Worm (Caenorhabditis elegans): ENCODE data around the gene air-1.

air-1 gene

DNA sequence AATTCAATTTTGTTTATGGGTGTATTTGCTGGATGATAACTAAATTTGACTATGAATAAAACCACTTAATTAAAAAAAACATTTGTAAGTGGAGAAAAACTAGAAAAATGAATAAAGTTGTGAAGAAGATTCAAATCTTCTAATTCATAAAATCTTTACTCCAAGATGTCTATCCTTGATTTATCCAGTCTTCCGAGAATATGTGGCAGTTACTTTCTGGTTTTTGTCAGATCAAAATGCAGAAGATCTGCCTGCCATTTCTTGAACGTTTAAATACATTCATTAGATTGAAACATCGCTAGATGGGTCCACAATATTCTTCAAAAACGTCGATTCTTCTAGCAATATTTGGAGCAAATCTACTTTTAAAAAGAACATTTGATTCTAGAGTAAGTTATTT lies 35.6 kb upstream of the air-1 start, which contains the start of gene F20D6.2:
Gene F20D6.2 (plus strand): TSS at position 301 of the 400 bp plus-strand sequence.
- no peak for TF ChIP-seq lsy-2 (tag; optimal IDR thresholded peaks at IDR 0.05)
- no peak for TF ChIP-seq nhr-237 (tag; optimal IDR thresholded peaks at IDR 0.05)
- no peak for TF ChIP-seq snpc-4 (tag; optimal IDR thresholded peaks at IDR 0.05)
- no peak for TF ChIP-seq ceh-39 (tag; optimal IDR thresholded peaks at IDR 0.05)
- TF ChIP-seq lin-32 (GFP tag; optimal IDR thresholded peaks at IDR 0.05), result no peak
- TF ChIP-seq ces-1 (GFP tag; optimal IDR thresholded peaks at IDR 0.05), result no peak
- no peak for TF ChIP-seq ztf-11 (tag; optimal IDR thresholded peaks at IDR 0.05)
- no peak for TF ChIP-seq nhr-28 (tag; optimal IDR thresholded peaks at IDR 0.05)
- no peak for TF ChIP-seq mls-2 (tag; optimal IDR thresholded peaks at IDR 0.05)
- no peak for TF ChIP-seq drap-1 (GFP tag; optimal IDR thresholded peaks at IDR 0.05)
- TF ChIP-seq flh-1 (GFP tag; optimal IDR thresholded peaks at IDR 0.05), result no peak
- TF ChIP-seq unc-62 (GFP tag; optimal IDR thresholded peaks at IDR 0.05), result no peak

- TF ChIP-seq nhr-12 (tag; optimal IDR thresholded peaks at IDR 0.05), result no peak
- no peak for TF ChIP-seq lin-32 (GFP tag; optimal IDR thresholded peaks at IDR 0.05)
- TF ChIP-seq sptf-1 (tag; optimal IDR thresholded peaks at IDR 0.05), result no peak
- no peak for TF ChIP-seq unc-120 (tag; optimal IDR thresholded peaks at IDR 0.05; ENCODE audit: poor library complexity, severe bottlenecking)
- TF ChIP-seq pha-4 (tag; optimal IDR thresholded peaks at IDR 0.05), result no peak
- no peak for TF ChIP-seq lsy-2 (tag; optimal IDR thresholded peaks at IDR 0.05)
- TF ChIP-seq M03D4.4 (tag; optimal IDR thresholded peaks at IDR 0.05), result no peak
- no peak for TF ChIP-seq elt-3 (tag; optimal IDR thresholded peaks at IDR 0.05)
- no peak for TF ChIP-seq sem-2 (GFP tag; optimal IDR thresholded peaks at IDR 0.05)
- no peak for TF ChIP-seq drap-1 (GFP tag; optimal IDR thresholded peaks at IDR 0.05)
- no peak for TF ChIP-seq elt-1 (tag; optimal IDR thresholded peaks at IDR 0.05; ENCODE audit: borderline replicate concordance, insufficient read depth)
- no peak for TF ChIP-seq mls-2 (tag; optimal IDR thresholded peaks at IDR 0.05)
- no peak for TF ChIP-seq blmp-1 (tag; optimal IDR thresholded peaks at IDR 0.05)
- no peak for TF ChIP-seq flh-1 (GFP tag; optimal IDR thresholded peaks at IDR 0.05)
- no peak for TF ChIP-seq nhr-76 (tag; optimal IDR thresholded peaks at IDR 0.05)
- no peak for TF ChIP-seq ces-1 (GFP tag; optimal IDR thresholded peaks at IDR 0.05)
- no peak for TF ChIP-seq unc-62 (GFP tag; optimal IDR thresholded peaks at IDR 0.05)
- no peak for TF ChIP-seq mab-5 (tag; optimal IDR thresholded peaks at IDR 0.05)
- no peak for TF ChIP-seq nhr-237 (tag; optimal IDR thresholded peaks at IDR 0.05)
Measured at ce11 chrV:8188421-8188820, 32.9 kb upstream of the air-1 start, which contains the start of gene F20D6.15. Gene F20D6.15, minus strand, starts transcription at chrV:8188467.

DNA sequence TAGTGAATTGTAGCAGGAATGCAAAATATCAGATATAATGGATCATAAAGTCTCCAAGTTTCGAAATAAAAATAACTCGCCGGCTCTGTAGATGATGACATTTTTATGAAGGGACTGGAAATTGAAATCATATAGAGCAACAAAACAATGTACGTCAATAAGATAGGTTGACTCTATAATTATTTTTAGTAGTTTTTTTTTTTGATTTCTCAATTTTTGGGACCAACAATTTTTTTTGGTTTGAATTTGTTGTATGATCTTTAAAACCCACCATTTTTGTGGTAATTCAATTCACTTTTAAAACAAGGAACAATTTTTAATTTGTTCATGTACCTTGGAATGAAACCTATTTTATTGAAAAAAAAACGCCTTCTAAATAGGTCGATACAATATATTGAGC lies 31.3 kb upstream of the air-1 start, which contains the start of gene F20D6.12:
Gene F20D6.12 (minus strand): TSS at position 101 of the 400 bp plus-strand sequence.
- TF ChIP-seq mep-1 (tag; optimal IDR thresholded peaks at IDR 0.05), result no peak
- TF ChIP-seq unc-120 (tag; optimal IDR thresholded peaks at IDR 0.05; ENCODE audit: poor library complexity, severe bottlenecking), result no peak

DNA sequence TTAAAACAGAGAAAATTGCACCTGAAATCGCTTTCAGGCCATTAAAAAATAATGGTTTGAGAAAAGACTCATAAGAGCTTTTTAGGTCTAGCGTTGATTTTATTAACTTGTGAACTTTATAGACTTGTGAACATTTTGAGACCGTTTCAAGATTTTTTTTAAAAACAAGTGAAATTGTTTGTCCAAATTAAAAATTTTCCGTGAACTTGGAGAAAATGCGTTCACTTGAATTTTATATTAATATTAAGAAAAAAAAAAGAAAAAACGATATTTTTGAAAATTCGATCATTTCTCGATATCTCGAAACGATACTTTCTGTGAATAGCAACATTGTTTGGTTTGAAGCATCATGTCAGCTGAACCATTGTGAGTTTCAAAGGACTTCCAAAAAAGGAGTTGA lies 30.9 kb upstream of the air-1 start, which contains the start of gene F20D6.1:
Gene F20D6.1 (plus strand): TSS at position 301 of the 400 bp plus-strand sequence.
- TF ChIP-seq lsy-2 (tag; optimal IDR thresholded peaks at IDR 0.05) (no peak), unc-62 (GFP tag; optimal IDR thresholded peaks at IDR 0.05) (no peak), cnd-1 (tag; optimal IDR thresholded peaks at IDR 0.05) (no peak), ces-1 (GFP tag; optimal IDR thresholded peaks at IDR 0.05) (no peak), sem-2 (GFP tag; optimal IDR thresholded peaks at IDR 0.05) (no peak), flh-1 (GFP tag; optimal IDR thresholded peaks at IDR 0.05) (no peak), bed-3 (GFP tag; optimal IDR thresholded peaks at IDR 0.05) (no peak), nhr-28 (tag; optimal IDR thresholded peaks at IDR 0.05) (no peak), unc-120 (tag; optimal IDR thresholded peaks at IDR 0.05; ENCODE audit: poor library complexity, severe bottlenecking) (no peak), ceh-83 (GFP tag; optimal IDR thresholded peaks at IDR 0.05) (no peak), lin-13 (tag; optimal IDR thresholded peaks at IDR 0.05) (no peak), mab-5 (tag; optimal IDR thresholded peaks at IDR 0.05) (no peak)

ce11 chrV:8195889-8196418 lies 25.3 kb upstream of the air-1 start, which contains the start of gene F20D6.10:
Gene F20D6.10, minus strand, starts transcription at chrV:8195939.
- TF ChIP-seq hlh-1 (tag; optimal IDR thresholded peaks at IDR 0.05), result peak; percentile 91
- TF ChIP-seq bed-3 (GFP tag; optimal IDR thresholded peaks at IDR 0.05), result no peak
- peak; percentile 77 for TF ChIP-seq unc-62 (GFP tag; optimal IDR thresholded peaks at IDR 0.05)
- TF ChIP-seq pha-4 (tag; optimal IDR thresholded peaks at IDR 0.05), result no peak
- no peak for TF ChIP-seq lin-13 (tag; optimal IDR thresholded peaks at IDR 0.05)
- TF ChIP-seq lsy-2 (tag; optimal IDR thresholded peaks at IDR 0.05), result no peak
- peak; percentile 62 for TF ChIP-seq unc-120 (tag; optimal IDR thresholded peaks at IDR 0.05; ENCODE audit: poor library complexity, severe bottlenecking)
